Worm (Caenorhabditis elegans) whole organism, midembryonic: ENCODE measurements around the gene Y56A3A.33.

Experiments
- T22C8.4 ChIP-seq: fragments of 200-800 bp; sonication (Bioruptor generic); IDR thresholded peaks from 2 replicates; pipeline ENCODE4 v1.3.6; 2022; ENCODE audit warnings: missing genetic modification characterization, missing compliant biosample characterization
- flt-1 ChIP-seq: fragments of 200-800 bp; sonication (Bioruptor generic); IDR thresholded peaks from 2 replicates; pipeline ENCODE4 v1.3.6; 2022; ENCODE audit warnings: missing genetic modification characterization, missing compliant biosample characterization
- klf-2 ChIP-seq: fragments of 200-800 bp; sonication (Bioruptor generic); conservative IDR thresholded peaks from 2 replicates; pipeline ENCODE4 v1.3.6; 2022; ENCODE audit warnings: missing genetic modification reagents, missing genetic modification characterization, missing compliant biosample characterization
- ztf-29 ChIP-seq: fragments of 200-800 bp; sonication (Bioruptor generic); IDR thresholded peaks from 2 replicates; pipeline ENCODE4 v1.3.6; 2022; ENCODE audit warnings: missing genetic modification reagents, missing genetic modification characterization, missing compliant biosample characterization

DNA sequence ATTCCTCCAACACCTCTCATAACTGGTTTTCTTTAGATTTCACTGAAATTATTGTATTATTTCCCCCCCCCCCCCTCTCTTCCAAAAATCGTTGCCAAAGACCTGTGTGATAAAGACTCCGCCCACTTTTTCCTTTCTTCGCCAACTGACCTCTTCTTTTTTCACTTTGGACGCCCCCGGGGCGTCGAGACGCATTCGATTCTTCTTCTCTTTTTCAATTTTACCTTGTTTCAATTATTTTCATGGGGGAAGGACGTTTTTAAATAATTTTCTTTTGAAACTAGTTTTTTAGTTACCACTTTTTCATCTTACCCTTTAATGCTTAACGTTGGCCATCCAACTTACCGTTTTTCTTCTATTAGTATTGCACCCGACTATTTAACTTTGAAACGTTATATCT lies 15.2 kb upstream of the Y56A3A.33 start:
- no peak for TF ChIP-seq T22C8.4
- no peak for TF ChIP-seq flt-1 (GFP tag; lab: Robert Waterston, UW)
- no peak for TF ChIP-seq ztf-29 (GFP tag; lab: Robert Waterston, UW)
- TF ChIP-seq klf-2, result no peak
